Fruit fly (Drosophila melanogaster) whole organism, prepupa: ENCODE results near the gene CG10874.

Source experiments
- Blimp-1 ChIP-seq: fragments of 200-800 bp; sonication (Bioruptor generic); optimal IDR thresholded peaks from 3 replicates; lab custom pipeline; 2017; ENCODE audit warnings: missing biosample characterization, missing genetic modification characterization, mild to moderate bottlenecking, moderate library complexity, missing genetic modification reagents
- CG10631 ChIP-seq: fragments of 200-800 bp; sonication (Bioruptor generic); optimal IDR thresholded peaks from 2 replicates; lab custom pipeline; 2016; ENCODE audit warnings: missing biosample characterization, missing genetic modification characterization
- CG10669 ChIP-seq: fragments of 200-800 bp; sonication (Bioruptor generic); optimal IDR thresholded peaks from 3 replicates; lab custom pipeline; 2018; ENCODE audit warnings: missing biosample characterization, mild to moderate bottlenecking, missing genetic modification characterization, moderate library complexity
- CG11762 ChIP-seq: fragments of 200-800 bp; sonication (Bioruptor generic); optimal IDR thresholded peaks from 3 replicates; lab custom pipeline; 2016; ENCODE audit warnings: missing biosample characterization, missing genetic modification characterization; ENCODE audit not compliant: insufficient read depth
- CG32006 ChIP-seq: fragments of 200-800 bp; sonication (Bioruptor generic); optimal IDR thresholded peaks from 3 replicates; lab custom pipeline; 2017; ENCODE audit warnings: missing biosample characterization, mild to moderate bottlenecking, missing genetic modification characterization
- CG4318 ChIP-seq: fragments of 200-800 bp; sonication (Bioruptor generic); optimal IDR thresholded peaks from 3 replicates; lab custom pipeline; 2017; ENCODE audit warnings: missing biosample characterization, mild to moderate bottlenecking, missing genetic modification characterization
- CG6163 ChIP-seq: fragments of 200-800 bp; sonication (Bioruptor generic); IDR thresholded peaks from 3 replicates; pipeline ENCODE4 v1.3.6; 2022; ENCODE audit warnings: missing biosample characterization, missing genetic modification characterization
- CG6276 ChIP-seq: fragments of 200-800 bp; sonication (Bioruptor generic); optimal IDR thresholded peaks from 2 replicates; lab custom pipeline; 2017; ENCODE audit warnings: missing biosample characterization, mild to moderate bottlenecking, missing genetic modification characterization
- CG6792 ChIP-seq: fragments of 200-800 bp; sonication (Bioruptor generic); optimal IDR thresholded peaks from 3 replicates; lab custom pipeline; 2016; ENCODE audit warnings: missing biosample characterization, missing genetic modification characterization
- CG7368 ChIP-seq: fragments of 200-800 bp; sonication (Bioruptor generic); optimal IDR thresholded peaks from 3 replicates; lab custom pipeline; 2016; ENCODE audit warnings: missing biosample characterization, missing genetic modification characterization
- CG8119 ChIP-seq: fragments of 200-800 bp; sonication (Bioruptor generic); IDR thresholded peaks from 3 replicates; pipeline ENCODE4 v1.3.6; 2022; ENCODE audit warnings: missing biosample characterization, missing genetic modification characterization
- CG8632 ChIP-seq: fragments of 200-800 bp; sonication (Bioruptor generic); optimal IDR thresholded peaks from 3 replicates; lab custom pipeline; 2016; ENCODE audit warnings: missing biosample characterization, missing genetic modification characterization
- CG9139 ChIP-seq: fragments of 200-800 bp; sonication (Bioruptor generic); optimal IDR thresholded peaks from 3 replicates; lab custom pipeline; 2017; ENCODE audit warnings: missing biosample characterization, mild to moderate bottlenecking, missing genetic modification characterization
- Eip75B ChIP-seq: fragments of 200-800 bp; sonication (Bioruptor generic); optimal IDR thresholded peaks from 3 replicates; lab custom pipeline; 2016; ENCODE audit warnings: missing biosample characterization, missing genetic modification characterization
- Ets96B ChIP-seq: fragments of 200-800 bp; optimal IDR thresholded peaks from 2 replicates; lab custom pipeline; 2019; ENCODE audit warnings: missing biosample characterization, mild to moderate bottlenecking, missing genetic modification characterization, moderate library complexity
- Hr38 ChIP-seq: sonication (Bioruptor generic); optimal IDR thresholded peaks from 2 replicates; lab custom pipeline; 2016; ENCODE audit warnings: missing biosample characterization, missing genetic modification characterization
- Met ChIP-seq: fragments of 200-800 bp; sonication (Bioruptor generic); optimal IDR thresholded peaks from 3 replicates; lab custom pipeline; 2016; ENCODE audit warnings: missing biosample characterization, missing genetic modification characterization
- OdsH ChIP-seq: fragments of 200-800 bp; sonication (Bioruptor generic); optimal IDR thresholded peaks from 3 replicates; lab custom pipeline; 2016; ENCODE audit warnings: missing biosample characterization, missing genetic modification characterization
- Smox ChIP-seq: fragments of 200-800 bp; sonication (Bioruptor generic); optimal IDR thresholded peaks from 3 replicates; lab custom pipeline; 2016; ENCODE audit warnings: missing biosample characterization, missing genetic modification characterization
- Sox102F ChIP-seq: fragments of 200-800 bp; sonication (Bioruptor generic); optimal IDR thresholded peaks from 2 replicates; lab custom pipeline; 2016; ENCODE audit warnings: missing biosample characterization, mild to moderate bottlenecking, missing genetic modification characterization
- Sox14 ChIP-seq: fragments of 200-800 bp; sonication (Bioruptor generic); optimal IDR thresholded peaks from 3 replicates; lab custom pipeline; 2016; ENCODE audit warnings: missing biosample characterization, missing genetic modification characterization
- achi ChIP-seq: fragments of 200-800 bp; sonication (Bioruptor generic); optimal IDR thresholded peaks from 3 replicates; lab custom pipeline; 2016; ENCODE audit warnings: missing biosample characterization, missing genetic modification characterization
- acj6 ChIP-seq: fragments of 200-800 bp; sonication (Bioruptor generic); optimal IDR thresholded peaks from 3 replicates; lab custom pipeline; 2016; ENCODE audit warnings: missing biosample characterization, missing genetic modification characterization
- eg ChIP-seq: fragments of 200-800 bp; sonication (Bioruptor generic); IDR thresholded peaks from 3 replicates; pipeline ENCODE4 v1.3.6; 2022; ENCODE audit warnings: missing biosample characterization, missing genetic modification characterization
- esn ChIP-seq: fragments of 200-800 bp; sonication (Bioruptor generic); optimal IDR thresholded peaks from 2 replicates; lab custom pipeline; 2016; ENCODE audit warnings: missing biosample characterization, mild to moderate bottlenecking, missing genetic modification characterization, moderate library complexity
- fd59A ChIP-seq: fragments of 200-800 bp; sonication (Bioruptor generic); optimal IDR thresholded peaks from 2 replicates; lab custom pipeline; 2017; ENCODE audit warnings: missing biosample characterization, mild to moderate bottlenecking, missing genetic modification characterization, missing genetic modification reagents
- fkh ChIP-seq: fragments of 200-800 bp; sonication (Bioruptor generic); optimal IDR thresholded peaks from 3 replicates; lab custom pipeline; 2017; ENCODE audit warnings: missing biosample characterization, mild to moderate bottlenecking, missing genetic modification characterization, moderate library complexity
- net ChIP-seq: fragments of 200-800 bp; sonication (Bioruptor generic); optimal IDR thresholded peaks from 3 replicates; lab custom pipeline; 2016; ENCODE audit warnings: missing biosample characterization, missing genetic modification characterization
- salr ChIP-seq, 2 experiments: fragments of 200-800 bp; sonication (Bioruptor generic); optimal IDR thresholded peaks; 3 replicates each; lab custom pipeline; 2016 to 2018; ENCODE audit warnings: missing biosample characterization in 2 of 2, missing genetic modification characterization in 2 of 2, mild to moderate bottlenecking in 1 of 2
- ss ChIP-seq, 2 experiments: fragments of 200-800 bp; sonication (Bioruptor generic); optimal IDR thresholded peaks; 2 replicates in 1 of 2; 3 replicates in 1 of 2; lab custom pipeline; 2017 to 2018; ENCODE audit warnings: mild to moderate bottlenecking in 2 of 2, missing biosample characterization in 2 of 2, missing genetic modification characterization in 2 of 2, moderate library complexity in 1 of 2

The CG10874 gene

dm6 chr2L:2198613-2199432, 6.6 kb upstream of the CG10874 start (continued):
- TF ChIP-seq CG10669 (peak; percentile 94), net (GFP tag; lab: Kevin White, UChicago) (peak; percentile 97), Met (GFP tag; lab: Kevin White, UChicago) (peak; percentile 99), eg (GFP tag; lab: Robert Waterston, UW) (no peak), CG7368 (GFP tag; lab: Kevin White, UChicago) (peak; percentile 94), Blimp-1 (GFP tag; lab: Kevin White, UChicago) (peak; percentile 90), acj6 (GFP tag; lab: Kevin White, UChicago) (peak; percentile 99), salr (GFP tag; optimal IDR thresholded peaks at IDR 0.05; lab: Kevin White, UChicago) (peak; percentile 94 to 98), CG8119 (GFP tag; lab: Robert Waterston, UW) (no peak), OdsH (GFP tag; lab: Kevin White, UChicago) (peak; percentile 98), CG11762 (GFP tag; lab: Kevin White, UChicago) (peak; percentile 98), CG4318 (GFP tag; lab: Kevin White, UChicago) (peak; percentile 95), CG10631 (GFP tag; lab: Kevin White, UChicago) (peak; percentile 99), CG9139 (peak; percentile 90), ss (GFP tag; optimal IDR thresholded peaks at IDR 0.05; lab: Kevin White, UChicago) (peak; percentile 92 to 93)
- TF ChIP-seq, all 60 proteins: peak for 53

- TF ChIP-seq CG10669: no peak
- no peak for TF ChIP-seq Hr38 (GFP tag; lab: Kevin White, UChicago)
- TF ChIP-seq esn (GFP tag; lab: Kevin White, UChicago): peak; percentile 3
Observed at dm6 chr2L:2198119-2198494, 5.9 kb upstream of the CG10874 start.

- TF ChIP-seq CG10669: no peak
- peak; percentile 48 for TF ChIP-seq CG6276
- TF ChIP-seq ss (GFP tag; optimal IDR thresholded peaks at IDR 0.05; lab: Kevin White, UChicago): no peak
- peak; percentile 26 for TF ChIP-seq CG10631 (GFP tag; lab: Kevin White, UChicago)
- peak; percentile 61 for TF ChIP-seq fkh (GFP tag; lab: Kevin White, UChicago)
- peak; percentile 10 for TF ChIP-seq fd59A (GFP tag; lab: Kevin White, UChicago)
- TF ChIP-seq CG6792 (GFP tag; lab: Kevin White, UChicago): no peak
- peak in 1 of 2 experiments; percentile 36 for TF ChIP-seq salr (GFP tag; optimal IDR thresholded peaks at IDR 0.05; lab: Kevin White, UChicago)
- no peak for TF ChIP-seq Hr38 (GFP tag; lab: Kevin White, UChicago)
- peak; percentile 3 for TF ChIP-seq CG32006 (GFP tag; lab: Kevin White, UChicago)
- TF ChIP-seq CG6163 (GFP tag; lab: Robert Waterston, UW): no peak
- no peak for TF ChIP-seq Sox14 (GFP tag; lab: Kevin White, UChicago)
- TF ChIP-seq Ets96B (tag; lab: Kevin White, UChicago): no peak
- peak; percentile 22 for TF ChIP-seq achi
- TF ChIP-seq CG8632 (GFP tag; lab: Kevin White, UChicago): peak; percentile 33
- TF ChIP-seq Eip75B (GFP tag; lab: Kevin White, UChicago): no peak
- TF ChIP-seq Sox102F (GFP tag; lab: Kevin White, UChicago): no peak
- TF ChIP-seq Smox (GFP tag; lab: Kevin White, UChicago): no peak
Observed at dm6 chr2L:2197475-2198118, 5.4 kb upstream of the CG10874 start, which contains the start of gene COX7AL2. COX7AL2 (minus strand) TSS chr2L:2197912.
